Fruit fly (Drosophila melanogaster) whole organism, embryonic: Measurements from ENCODE around the gene Ufsp2.

Experiments used
- Abd-B ChIP-seq: fragments of 200-800 bp; sonication (Bioruptor generic); optimal IDR thresholded peaks from 2 replicates; lab custom pipeline; 2018; ENCODE audit warnings: missing biosample characterization, mild to moderate bottlenecking, missing genetic modification characterization, moderate library complexity
- Asciz ChIP-seq: fragments of 200-800 bp; sonication (Bioruptor generic); optimal IDR thresholded peaks from 2 replicates; lab custom pipeline; 2017; ENCODE audit warnings: missing biosample characterization, mild to moderate bottlenecking, missing genetic modification characterization, missing genetic modification reagents
- B-H1 ChIP-seq: fragments of 200-800 bp; sonication (Bioruptor generic); IDR thresholded peaks from 3 replicates; pipeline ENCODE4 v1.3.6; 2022; ENCODE audit warnings: missing biosample characterization, missing genetic modification characterization
- CG10209 ChIP-seq: fragments of 200-800 bp; sonication (Bioruptor generic); optimal IDR thresholded peaks from 3 replicates; lab custom pipeline; 2017; ENCODE audit warnings: missing biosample characterization, mild to moderate bottlenecking, missing genetic modification characterization, missing genetic modification reagents
- CG11247 ChIP-seq: fragments of 200-800 bp; sonication (Bioruptor generic); IDR thresholded peaks from 2 replicates; pipeline ENCODE4 v1.3.6; 2022; ENCODE audit warnings: missing biosample characterization, missing genetic modification characterization
- CG12942 ChIP-seq: fragments of 200-800 bp; sonication (Bioruptor generic); optimal IDR thresholded peaks from 3 replicates; lab custom pipeline; 2016; ENCODE audit warnings: missing biosample characterization, missing genetic modification characterization
- CG17829 ChIP-seq: fragments of 200-800 bp; optimal IDR thresholded peaks from 2 replicates; lab custom pipeline; 2019; ENCODE audit warnings: missing biosample characterization, mild to moderate bottlenecking, missing genetic modification characterization, moderate library complexity
- CG2199 ChIP-seq: fragments of 200-800 bp; sonication (Bioruptor generic); IDR thresholded peaks from 3 replicates; pipeline ENCODE4 v1.3.6; 2022; ENCODE audit warnings: missing biosample characterization, missing genetic modification characterization
- CG31388 ChIP-seq: fragments of 200-800 bp; sonication (Bioruptor generic); optimal IDR thresholded peaks from 2 replicates; lab custom pipeline; 2016; ENCODE audit warnings: missing biosample characterization, missing genetic modification characterization
- CG3407 ChIP-seq: fragments of 200-800 bp; sonication (Bioruptor generic); optimal IDR thresholded peaks from 2 replicates; lab custom pipeline; 2018; ENCODE audit warnings: missing biosample characterization, mild to moderate bottlenecking, missing genetic modification characterization
- CG4328 ChIP-seq: fragments of 200-800 bp; sonication (Bioruptor generic); optimal IDR thresholded peaks from 3 replicates; lab custom pipeline; 2017; ENCODE audit warnings: missing biosample characterization, missing genetic modification reagents, missing genetic modification characterization
- CG4404 ChIP-seq: fragments of 200-800 bp; sonication (Bioruptor generic); IDR thresholded peaks from 2 replicates; pipeline ENCODE4 v1.3.6; 2022; ENCODE audit warnings: missing biosample characterization, missing genetic modification characterization
- CG4617 ChIP-seq: fragments of 200-800 bp; sonication (Bioruptor generic); optimal IDR thresholded peaks from 3 replicates; lab custom pipeline; 2016; ENCODE audit warnings: missing biosample characterization, missing genetic modification characterization, borderline replicate concordance
- CG4820 ChIP-seq: fragments of 200-800 bp; sonication (Bioruptor generic); optimal IDR thresholded peaks from 3 replicates; lab custom pipeline; 2016; ENCODE audit warnings: missing biosample characterization, missing genetic modification characterization
- CG5180 ChIP-seq: fragments of 200-800 bp; sonication (Bioruptor generic); optimal IDR thresholded peaks from 3 replicates; lab custom pipeline; 2017; ENCODE audit warnings: missing biosample characterization, missing genetic modification characterization, mild to moderate bottlenecking, moderate library complexity, missing genetic modification reagents
- CG5953 ChIP-seq: fragments of 200-800 bp; sonication (Bioruptor generic); IDR thresholded peaks from 2 replicates; pipeline ENCODE4 v1.3.6; 2022; ENCODE audit warnings: missing biosample characterization, missing genetic modification characterization
- CG6813 ChIP-seq: fragments of 200-800 bp; sonication (Bioruptor generic); optimal IDR thresholded peaks from 2 replicates; lab custom pipeline; 2017; ENCODE audit warnings: missing biosample characterization, missing genetic modification characterization, mild to moderate bottlenecking, moderate library complexity, missing genetic modification reagents
- CG8765 ChIP-seq: fragments of 200-800 bp; sonication (Bioruptor generic); IDR thresholded peaks from 2 replicates; pipeline ENCODE4 v1.3.6; 2022; ENCODE audit warnings: missing biosample characterization, missing genetic modification characterization
- CG9437 ChIP-seq: fragments of 200-800 bp; sonication (Bioruptor generic); optimal IDR thresholded peaks from 2 replicates; lab custom pipeline; 2018; ENCODE audit warnings: missing biosample characterization, mild to moderate bottlenecking, missing genetic modification characterization
- CG9609 ChIP-seq: fragments of 200-800 bp; sonication (Bioruptor generic); optimal IDR thresholded peaks from 3 replicates; lab custom pipeline; 2016; ENCODE audit warnings: missing biosample characterization, missing genetic modification characterization
- CG9817 ChIP-seq: fragments of 200-800 bp; sonication (Bioruptor generic); optimal IDR thresholded peaks from 2 replicates; lab custom pipeline; 2018; ENCODE audit warnings: missing biosample characterization, mild to moderate bottlenecking, missing genetic modification characterization, moderate library complexity
- Dip2 ChIP-seq: fragments of 200-800 bp; sonication (Bioruptor generic); IDR thresholded peaks from 2 replicates; pipeline ENCODE4 v1.3.6; 2022; ENCODE audit warnings: missing biosample characterization, missing genetic modification characterization
- ERR ChIP-seq: fragments of 200-800 bp; sonication (Bioruptor generic); optimal IDR thresholded peaks from 2 replicates; lab custom pipeline; 2016; ENCODE audit warnings: missing biosample characterization, missing genetic modification characterization
- Fer2 ChIP-seq: fragments of 200-800 bp; sonication (Bioruptor generic); optimal IDR thresholded peaks from 2 replicates; lab custom pipeline; 2018; ENCODE audit warnings: missing biosample characterization, mild to moderate bottlenecking, missing genetic modification characterization, moderate library complexity
- H15 ChIP-seq: fragments of 200-800 bp; sonication (Bioruptor generic); IDR thresholded peaks from 3 replicates; pipeline ENCODE4 v1.3.6; 2022; ENCODE audit warnings: missing biosample characterization, missing genetic modification characterization
- HLH54F ChIP-seq: fragments of 200-800 bp; sonication (Bioruptor generic); optimal IDR thresholded peaks from 3 replicates; lab custom pipeline; 2016; ENCODE audit warnings: missing biosample characterization, missing genetic modification characterization
- Hey ChIP-seq: fragments of 200-800 bp; sonication (Bioruptor generic); optimal IDR thresholded peaks from 3 replicates; lab custom pipeline; 2018; ENCODE audit warnings: missing biosample characterization, mild to moderate bottlenecking, missing genetic modification characterization
- PHDP ChIP-seq: fragments of 200-800 bp; sonication (Bioruptor generic); optimal IDR thresholded peaks from 3 replicates; lab custom pipeline; 2018; ENCODE audit warnings: missing biosample characterization, mild to moderate bottlenecking, missing genetic modification characterization, moderate library complexity
- Sox102F ChIP-seq: fragments of 200-800 bp; sonication (Bioruptor generic); optimal IDR thresholded peaks from 2 replicates; lab custom pipeline; 2018; ENCODE audit warnings: missing biosample characterization, mild to moderate bottlenecking, missing genetic modification characterization, moderate library complexity
- aop ChIP-seq: fragments of 200-800 bp; sonication (Bioruptor generic); IDR thresholded peaks from 2 replicates; pipeline ENCODE4 v1.3.6; 2022; ENCODE audit warnings: missing biosample characterization, missing genetic modification characterization
- cato ChIP-seq: fragments of 200-800 bp; sonication (Bioruptor generic); optimal IDR thresholded peaks from 2 replicates; lab custom pipeline; 2016; ENCODE audit warnings: missing biosample characterization, missing genetic modification characterization, borderline replicate concordance
- chinmo ChIP-seq: fragments of 200-800 bp; sonication (Bioruptor generic); IDR thresholded peaks from 4 replicates; pipeline ENCODE4 v1.3.6; 2022; ENCODE audit warnings: missing biosample characterization, missing genetic modification characterization; ENCODE audit not compliant: partially characterized antibody
- croc ChIP-seq: fragments of 200-800 bp; sonication (Bioruptor generic); conservative IDR thresholded peaks from 3 replicates; pipeline ENCODE4 v1.3.6; 2022; ENCODE audit warnings: missing biosample characterization, missing genetic modification characterization
- dpn ChIP-seq, 2 experiments: fragments of 200-800 bp; sonication (Bioruptor generic); optimal IDR thresholded peaks; 3 replicates each; lab custom pipeline; 2016; ENCODE audit warnings: missing biosample characterization in 2 of 2, missing genetic modification characterization in 2 of 2
- eve ChIP-seq, 2 experiments: fragments of >200 bp; optimal IDR thresholded peaks; 2 replicates each; lab custom pipeline; 2017; ENCODE audit warnings: missing biosample characterization in 2 of 2, missing genetic modification characterization in 2 of 2
- exex ChIP-seq: fragments of 200-800 bp; sonication (Bioruptor generic); optimal IDR thresholded peaks from 4 replicates; lab custom pipeline; 2018; ENCODE audit warnings: missing biosample characterization, mild to moderate bottlenecking, missing genetic modification characterization, moderate library complexity
- grau ChIP-seq: fragments of 200-800 bp; optimal IDR thresholded peaks from 3 replicates; lab custom pipeline; 2019; ENCODE audit warnings: missing biosample characterization, mild to moderate bottlenecking, missing genetic modification characterization, moderate library complexity
- gsb ChIP-seq: fragments of 200-800 bp; sonication (Bioruptor generic); IDR thresholded peaks from 2 replicates; pipeline ENCODE4 v1.3.6; 2022; ENCODE audit warnings: missing biosample characterization, missing genetic modification characterization
- jing ChIP-seq: fragments of 200-800 bp; sonication (Bioruptor generic); optimal IDR thresholded peaks from 2 replicates; lab custom pipeline; 2018; ENCODE audit warnings: missing biosample characterization, mild to moderate bottlenecking, missing genetic modification characterization
- mirr ChIP-seq: fragments of 200-800 bp; sonication (Bioruptor generic); optimal IDR thresholded peaks from 3 replicates; lab custom pipeline; 2018; ENCODE audit warnings: missing biosample characterization, mild to moderate bottlenecking, missing genetic modification characterization
- nerfin-1 ChIP-seq: fragments of 200-800 bp; sonication (Bioruptor generic); optimal IDR thresholded peaks from 3 replicates; lab custom pipeline; 2019; ENCODE audit warnings: missing biosample characterization, mild to moderate bottlenecking, missing genetic modification characterization, moderate library complexity
- nmo ChIP-seq: fragments of 200-800 bp; sonication (Bioruptor generic); optimal IDR thresholded peaks from 2 replicates; lab custom pipeline; 2018; ENCODE audit warnings: missing biosample characterization, mild to moderate bottlenecking, missing genetic modification characterization, moderate library complexity
- oc ChIP-seq: fragments of 200-800 bp; sonication (Bioruptor generic); optimal IDR thresholded peaks from 2 replicates; lab custom pipeline; 2018; ENCODE audit warnings: missing biosample characterization, mild to moderate bottlenecking, missing genetic modification characterization, moderate library complexity
- pfk ChIP-seq: fragments of 200-800 bp; sonication (Bioruptor generic); optimal IDR thresholded peaks from 2 replicates; lab custom pipeline; 2018; ENCODE audit warnings: missing biosample characterization, mild to moderate bottlenecking, missing genetic modification characterization, moderate library complexity
- pho ChIP-seq: fragments of 200-800 bp; sonication (Bioruptor generic); optimal IDR thresholded peaks from 2 replicates; lab custom pipeline; 2016; ENCODE audit warnings: missing biosample characterization, missing genetic modification characterization
- sim ChIP-seq: fragments of 200-800 bp; sonication (Bioruptor generic); IDR thresholded peaks from 2 replicates; pipeline ENCODE4 v1.3.6; 2022; ENCODE audit warnings: missing biosample characterization, missing genetic modification characterization
- so ChIP-seq: fragments of 200-800 bp; sonication (Bioruptor generic); IDR thresholded peaks from 3 replicates; pipeline ENCODE4 v1.3.6; 2022; ENCODE audit warnings: missing biosample characterization, missing genetic modification characterization
- sqz ChIP-seq: fragments of 200-800 bp; sonication (Bioruptor generic); optimal IDR thresholded peaks from 3 replicates; lab custom pipeline; 2018; ENCODE audit warnings: missing biosample characterization, mild to moderate bottlenecking, missing genetic modification characterization
- unpg ChIP-seq: fragments of 200-800 bp; sonication (Bioruptor generic); optimal IDR thresholded peaks from 3 replicates; lab custom pipeline; 2018; ENCODE audit warnings: missing biosample characterization, mild to moderate bottlenecking, missing genetic modification characterization, moderate library complexity

Ufsp2 gene

dm6 chr3L:15537916-15538581 lies 38.3 kb upstream of the Ufsp2 start (continued):
- TF ChIP-seq eve (GFP tag; optimal IDR thresholded peaks at IDR 0.05; lab: Kevin White, UChicago): peak in 1 of 2 experiments; percentile 74
- no peak for TF ChIP-seq sim (GFP tag; lab: Robert Waterston, UW)
- no peak for TF ChIP-seq pho (GFP tag; lab: Kevin White, UChicago)
- no peak for TF ChIP-seq CG11247 (GFP tag; lab: Robert Waterston, UW)
- no peak for TF ChIP-seq Fer2 (tag; lab: Kevin White, UChicago)
- no peak for TF ChIP-seq CG5953
- no peak for TF ChIP-seq Hey
- no peak for TF ChIP-seq so (GFP tag; lab: Robert Waterston, UW)
- TF ChIP-seq aop (GFP tag; lab: Robert Waterston, UW): no peak
- TF ChIP-seq CG2199 (GFP tag; lab: Robert Waterston, UW): peak; percentile 55; the same call in 1 of the 3 replicates
- TF ChIP-seq CG4820 (GFP tag; lab: Kevin White, UChicago): peak; percentile 63
- TF ChIP-seq ERR: no peak
- TF ChIP-seq dpn (GFP tag; optimal IDR thresholded peaks at IDR 0.05; lab: Kevin White, UChicago): peak; percentile 35 to 36
- TF ChIP-seq CG17829 (tag; lab: Kevin White, UChicago): peak; percentile 76
- peak; percentile 81 for TF ChIP-seq PHDP (tag; lab: Kevin White, UChicago)
- TF ChIP-seq nmo (GFP tag; lab: Kevin White, UChicago): peak; percentile 88
- TF ChIP-seq CG6813 (GFP tag; lab: Kevin White, UChicago): peak; percentile 24
- peak; percentile 78 for TF ChIP-seq grau (tag; lab: Kevin White, UChicago)
- peak; percentile 23 for TF ChIP-seq jing (GFP tag; lab: Kevin White, UChicago)
- peak; percentile 21; the same call in 1 of the 3 replicates for TF ChIP-seq croc (GFP tag; lab: Robert Waterston, UW)
- peak; percentile 70 for TF ChIP-seq CG9437 (GFP tag; lab: Kevin White, UChicago)
- TF ChIP-seq Abd-B: peak; percentile 50
- TF ChIP-seq Dip2: no peak
- peak; percentile 10 for TF ChIP-seq HLH54F (GFP tag; lab: Kevin White, UChicago)
- peak; percentile 75 for TF ChIP-seq unpg
- no peak for TF ChIP-seq CG4617
- TF ChIP-seq gsb: no peak
- TF ChIP-seq mirr (GFP tag; lab: Kevin White, UChicago): no peak
- peak; percentile 50 for TF ChIP-seq CG4404
- peak; percentile 55 for TF ChIP-seq CG5180 (GFP tag; lab: Kevin White, UChicago)
- no peak for TF ChIP-seq pfk (GFP tag; lab: Kevin White, UChicago)
- peak; percentile 32 for TF ChIP-seq sqz (GFP tag; lab: Kevin White, UChicago)
- peak; percentile 75 for TF ChIP-seq Asciz (GFP tag; lab: Kevin White, UChicago)
- TF ChIP-seq CG31388 (GFP tag; lab: Kevin White, UChicago): no peak
- TF ChIP-seq oc (tag; lab: Kevin White, UChicago): peak; percentile 58
- no peak for TF ChIP-seq CG9609
- TF ChIP-seq H15 (GFP tag; lab: Robert Waterston, UW): no peak
- TF ChIP-seq B-H1: no peak
- no peak for TF ChIP-seq CG4328 (GFP tag; lab: Kevin White, UChicago)
- peak; percentile 76 for TF ChIP-seq CG10209 (GFP tag; lab: Kevin White, UChicago)
- peak; percentile 83 for TF ChIP-seq Sox102F (GFP tag; lab: Kevin White, UChicago)
- peak; percentile 24 for TF ChIP-seq CG12942
- TF ChIP-seq CG8765 (GFP tag; lab: Robert Waterston, UW): no peak
- peak; percentile 55 for TF ChIP-seq CG3407 (GFP tag; lab: Kevin White, UChicago)
- peak; percentile 9 for TF ChIP-seq CG9817 (tag; lab: Kevin White, UChicago)
- 0 out of 4 replicates have a peak, but pooled peaks have one; percentile 42 for TF ChIP-seq chinmo
- peak; percentile 57 for TF ChIP-seq cato
- peak; percentile 58 for TF ChIP-seq nerfin-1 (tag; lab: Kevin White, UChicago)
- TF ChIP-seq exex: no peak
